Worm (Caenorhabditis elegans) whole organism, L4 larva: ENCODE data around the gene csr-1.

Experiments
- F10B5.3 ChIP-seq: sonication (generic microtip); optimal IDR thresholded peaks from 2 replicates; lab custom pipeline; 2016; ENCODE audit warnings: mild to moderate bottlenecking, missing genetic modification characterization, missing compliant biosample characterization
- F26F4.8 ChIP-seq: fragments of 200-800 bp; sonication (Bioruptor generic); conservative IDR thresholded peaks from 2 replicates; pipeline ENCODE4 v1.3.6; 2022; ENCODE audit warnings: missing genetic modification characterization, missing compliant biosample characterization
- F37D6.2 ChIP-seq: sonication (generic microtip); optimal IDR thresholded peaks from 2 replicates; lab custom pipeline; 2016; ENCODE audit warnings: mild to moderate bottlenecking, missing genetic modification characterization, missing compliant biosample characterization
- F49E8.2 ChIP-seq: sonication (generic microtip); optimal IDR thresholded peaks from 2 replicates; lab custom pipeline; 2016; ENCODE audit warnings: missing compliant biosample characterization, mild to moderate bottlenecking, missing genetic modification characterization, borderline replicate concordance
- R02D3.7 ChIP-seq: fragments of 150-350 bp; sonication (generic microtip); optimal IDR thresholded peaks from 3 replicates; lab custom pipeline; 2014; ENCODE audit warnings: missing biosample characterization, missing genetic modification characterization
- Y105C5A.15 ChIP-seq: fragments of 200-800 bp; sonication (Bioruptor generic); IDR thresholded peaks from 2 replicates; pipeline ENCODE4 v1.3.6; 2022; ENCODE audit warnings: missing genetic modification characterization, missing compliant biosample characterization
- Y48G9A.11 ChIP-seq: fragments of 200-800 bp; sonication (Bioruptor generic); IDR thresholded peaks from 2 replicates; pipeline ENCODE4 v1.3.6; 2022; ENCODE audit warnings: missing genetic modification reagents, missing genetic modification characterization, missing compliant biosample characterization
- Y75B8A.6 ChIP-seq: fragments of 200-800 bp; sonication (Bioruptor generic); IDR thresholded peaks from 2 replicates; pipeline ENCODE4 v1.3.6; 2022; ENCODE audit warnings: missing genetic modification reagents, missing genetic modification characterization, missing compliant biosample characterization
- ZK337.2 ChIP-seq: fragments of 200-800 bp; sonication (Bioruptor generic); IDR thresholded peaks from 2 replicates; pipeline ENCODE4 v1.3.6; 2022; ENCODE audit warnings: missing genetic modification reagents, missing genetic modification characterization, missing compliant biosample characterization
- ZK546.5 ChIP-seq, 2 experiments: sonication (generic microtip); optimal IDR thresholded peaks; 2 replicates each; lab custom pipeline; 2017; ENCODE audit warnings: missing biosample characterization in 2 of 2, missing genetic modification characterization in 2 of 2
- aha-1 ChIP-seq: fragments of 150-350 bp; peaks from one replicate; lab custom pipeline; 2014; ENCODE audit warnings: missing biosample characterization, missing genetic modification characterization
- aly-2 ChIP-seq: sonication (generic microtip); optimal IDR thresholded peaks from 2 replicates; lab custom pipeline; 2018; ENCODE audit warnings: missing biosample characterization, missing genetic modification characterization
- ama-1 ChIP-seq: fragments of 150-350 bp; optimal IDR thresholded peaks from 2 replicates; lab custom pipeline; 2014; ENCODE audit warnings: inconsistent platforms, mixed read lengths
- ceh-28 ChIP-seq: fragments of 150-350 bp; optimal IDR thresholded peaks from 2 replicates; lab custom pipeline; 2014; ENCODE audit warnings: missing biosample characterization, missing genetic modification reagents, missing genetic modification characterization
- ceh-62 ChIP-seq: sonication (generic microtip); optimal IDR thresholded peaks from 2 replicates; lab custom pipeline; 2017; ENCODE audit warnings: missing biosample characterization, missing genetic modification characterization
- ces-1 ChIP-seq: fragments of 150-350 bp; sonication (generic microtip); optimal IDR thresholded peaks from 4 replicates; lab custom pipeline; 2014; ENCODE audit warnings: missing biosample characterization, missing genetic modification reagents, missing genetic modification characterization
- ctbp-1 ChIP-seq: fragments of 200-800 bp; sonication (Bioruptor generic); IDR thresholded peaks from 2 replicates; pipeline ENCODE4 v1.3.6; 2022; ENCODE audit warnings: missing genetic modification reagents, missing genetic modification characterization, missing compliant biosample characterization
- dmd-6 ChIP-seq: fragments of 200-800 bp; sonication (Bioruptor generic); IDR thresholded peaks from 2 replicates; pipeline ENCODE4 v1.3.6; 2022; ENCODE audit warnings: missing genetic modification reagents, missing genetic modification characterization, missing compliant biosample characterization
- dpl-1 ChIP-seq: fragments of 150-350 bp; optimal IDR thresholded peaks from 2 replicates; lab custom pipeline; 2014; ENCODE audit warnings: missing biosample characterization, missing genetic modification reagents, missing genetic modification characterization
- egl-43 ChIP-seq: fragments of 200-800 bp; sonication (Bioruptor generic); IDR thresholded peaks from 2 replicates; pipeline ENCODE4 v1.3.6; 2022; ENCODE audit warnings: missing genetic modification reagents, missing genetic modification characterization, missing compliant biosample characterization
- hif-1 ChIP-seq, 2 experiments: sonication (generic microtip); optimal IDR thresholded peaks; 2 replicates each; lab custom pipeline; 2016 to 2017; ENCODE audit warnings: missing compliant biosample characterization in 2 of 2, missing genetic modification characterization in 2 of 2, missing genetic modification reagents in 2 of 2, missing genotype in 2 of 2, mild to moderate bottlenecking in 1 of 2
- hlh-11 ChIP-seq: fragments of 200-800 bp; sonication (Bioruptor generic); optimal IDR thresholded peaks from 2 replicates; lab custom pipeline; 2018; ENCODE audit warnings: mild to moderate bottlenecking, missing genetic modification characterization, missing compliant biosample characterization
- hmg-1.1 ChIP-seq: fragments of 200-800 bp; sonication (Bioruptor generic); IDR thresholded peaks from 2 replicates; pipeline ENCODE4 v1.3.6; 2022; ENCODE audit warnings: missing genetic modification reagents, missing genetic modification characterization, missing compliant biosample characterization
- jun-1 ChIP-seq: fragments of 150-350 bp; optimal IDR thresholded peaks from 2 replicates; lab custom pipeline; 2014; ENCODE audit warnings: missing biosample characterization, missing genetic modification reagents, missing genetic modification characterization
- lin-39 ChIP-seq: fragments of 150-350 bp; optimal IDR thresholded peaks from 2 replicates; lab custom pipeline; 2014; ENCODE audit warnings: missing biosample characterization, missing genetic modification reagents, missing genetic modification characterization
- madf-5 ChIP-seq, 2 experiments: fragments of 200-800 bp; sonication (Bioruptor generic); IDR thresholded peaks; 2 replicates each; pipeline ENCODE4 v1.3.6; 2022; ENCODE audit warnings: missing compliant biosample characterization in 2 of 2, missing genetic modification characterization in 2 of 2
- mdl-1 ChIP-seq, 2 experiments: fragments of 150-350 bp in 1 of 2; sonication (generic microtip) in 1 of 2; optimal IDR thresholded peaks; 2 replicates each; lab custom pipeline; 2014 to 2017; ENCODE audit warnings: missing biosample characterization in 2 of 2, missing genetic modification characterization in 2 of 2
- mes-2 ChIP-seq: sonication (generic microtip); optimal IDR thresholded peaks from 2 replicates; lab custom pipeline; 2016; ENCODE audit warnings: missing genotype, mild to moderate bottlenecking, missing genetic modification characterization, missing compliant biosample characterization; ENCODE audit not compliant: poor library complexity, severe bottlenecking
- mxl-2 ChIP-seq: fragments of 200-800 bp; sonication (Bioruptor generic); conservative IDR thresholded peaks from 2 replicates; pipeline ENCODE4 v1.3.6; 2022; ENCODE audit warnings: missing genetic modification reagents, missing genetic modification characterization, missing compliant biosample characterization
- nhr-10 ChIP-seq: fragments of 150-350 bp; optimal IDR thresholded peaks from 2 replicates; lab custom pipeline; 2014; ENCODE audit warnings: missing biosample characterization, missing genetic modification characterization
- nhr-111 ChIP-seq: fragments of 200-800 bp; sonication (Bioruptor generic); optimal IDR thresholded peaks from 2 replicates; lab custom pipeline; 2018; ENCODE audit warnings: mild to moderate bottlenecking, missing genetic modification characterization, missing compliant biosample characterization
- nhr-25 ChIP-seq: sonication (generic microtip); optimal IDR thresholded peaks from 2 replicates; lab custom pipeline; 2017; ENCODE audit warnings: missing genetic modification characterization, mild to moderate bottlenecking, missing compliant biosample characterization, antibody characterized with exemption, moderate library complexity, borderline replicate concordance; ENCODE audit not compliant: insufficient read depth
- nhr-41 ChIP-seq: fragments of 200-800 bp; sonication (Bioruptor generic); IDR thresholded peaks from 2 replicates; pipeline ENCODE4 v1.3.6; 2022; ENCODE audit warnings: missing genetic modification reagents, missing genetic modification characterization, missing compliant biosample characterization
- nhr-42 ChIP-seq: fragments of 200-800 bp; sonication (Bioruptor generic); IDR thresholded peaks from 2 replicates; pipeline ENCODE4 v1.3.6; 2022; ENCODE audit warnings: missing genetic modification characterization, missing compliant biosample characterization
- nhr-48 ChIP-seq: sonication (generic microtip); optimal IDR thresholded peaks from 2 replicates; lab custom pipeline; 2016; ENCODE audit warnings: mild to moderate bottlenecking, missing genetic modification characterization, missing compliant biosample characterization
- nhr-76 ChIP-seq: fragments of 150-350 bp; optimal IDR thresholded peaks from 2 replicates; lab custom pipeline; 2014; ENCODE audit warnings: missing biosample characterization, missing genetic modification characterization
- saeg-2 ChIP-seq: fragments of 200-800 bp; sonication (Bioruptor generic); IDR thresholded peaks from 2 replicates; pipeline ENCODE4 v1.3.6; 2022; ENCODE audit warnings: missing genetic modification reagents, missing genetic modification characterization, missing compliant biosample characterization
- sdz-12 ChIP-seq: fragments of 200-800 bp; sonication (Bioruptor generic); optimal IDR thresholded peaks from 2 replicates; lab custom pipeline; 2018; ENCODE audit warnings: mild to moderate bottlenecking, missing genetic modification characterization, missing compliant biosample characterization
- skn-1 ChIP-seq: fragments of 150-350 bp; optimal IDR thresholded peaks from 2 replicates; lab custom pipeline; 2014; ENCODE audit warnings: missing biosample characterization, missing genetic modification characterization
- tag-97 ChIP-seq: fragments of 200-800 bp; sonication (Bioruptor generic); IDR thresholded peaks from 2 replicates; pipeline ENCODE4 v1.3.6; 2022; ENCODE audit warnings: missing genetic modification characterization, missing compliant biosample characterization
- tra-1 ChIP-seq: fragments of 200-800 bp; sonication (Bioruptor generic); IDR thresholded peaks from 2 replicates; pipeline ENCODE4 v1.3.6; 2022; ENCODE audit warnings: missing genetic modification reagents, missing genetic modification characterization, missing compliant biosample characterization
- unc-62 ChIP-seq, 3 experiments: fragments of 150-350 bp in 1 of 3; sonication (generic microtip); optimal IDR thresholded peaks in 2 of 3; peaks in 1 of 3; 1 replicate in 1 of 3; 2 replicates in 2 of 3; lab custom pipeline; 2014 to 2017; ENCODE audit warnings: missing biosample characterization in 3 of 3, missing genetic modification characterization in 3 of 3, missing genetic modification reagents in 3 of 3, missing genotype in 1 of 3
- zfp-3 ChIP-seq: fragments of 200-800 bp; sonication (Bioruptor generic); conservative IDR thresholded peaks from 2 replicates; pipeline ENCODE4 v1.3.6; 2022; ENCODE audit warnings: missing genetic modification reagents, missing genetic modification characterization, missing compliant biosample characterization
- zip-11 ChIP-seq: fragments of 200-800 bp; sonication (Bioruptor generic); IDR thresholded peaks from 2 replicates; pipeline ENCODE4 v1.3.6; 2022; ENCODE audit warnings: missing genetic modification characterization, missing compliant biosample characterization

csr-1 gene

DNA sequence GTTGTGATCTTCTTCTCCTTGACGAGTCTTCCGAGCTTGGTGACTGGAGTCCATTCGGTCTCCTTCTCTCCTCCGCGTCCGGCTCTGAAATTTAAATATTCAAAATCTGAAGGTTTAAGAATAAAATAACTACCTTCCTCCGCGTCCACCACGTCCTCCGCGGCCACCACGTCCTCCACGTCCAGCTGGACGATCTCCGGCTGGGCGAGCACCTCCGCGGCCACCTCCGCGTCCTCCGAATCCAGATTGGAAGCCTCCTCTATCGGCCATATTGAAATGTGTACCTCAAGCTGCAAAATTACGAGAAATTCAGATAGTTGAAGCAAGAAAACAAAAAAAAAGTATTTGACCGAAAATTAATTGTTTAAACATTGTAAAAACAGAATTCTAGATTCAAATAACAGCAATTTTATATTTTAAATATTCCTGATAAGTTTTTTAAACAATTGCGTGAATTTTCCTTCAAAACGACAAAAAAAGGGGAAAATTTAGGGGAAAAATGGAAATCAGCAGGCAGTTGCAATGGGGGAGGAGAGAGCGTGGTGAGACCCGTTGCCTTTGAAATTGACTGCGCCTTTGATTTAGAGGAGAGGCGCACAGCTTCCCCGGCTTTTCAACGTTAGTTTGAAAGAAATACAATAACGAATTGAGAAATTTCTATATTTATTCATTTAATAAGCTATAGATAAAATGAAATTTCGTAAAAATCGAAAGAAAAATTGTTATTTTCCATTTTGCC, 30.8 kb upstream of the csr-1 start, which contains the start of gene rps-2 (continued):
- TF ChIP-seq madf-5 (GFP tag; IDR thresholded peaks at IDR 0.05; lab: Robert Waterston, UW) (no peak), zip-11 (GFP tag; lab: Robert Waterston, UW) (no peak), skn-1 (tag; lab: Kevin White, UChicago) (no peak), Y48G9A.11 (GFP tag; lab: Robert Waterston, UW) (no peak), F37D6.2 (tag; lab: Kevin White, UChicago) (no peak), Y105C5A.15 (GFP tag; lab: Robert Waterston, UW) (no peak), Y75B8A.6 (no peak), jun-1 (no peak), F26F4.8 (GFP tag; lab: Robert Waterston, UW) (no peak), aly-2 (tag; lab: Kevin White, UChicago) (no peak), F10B5.3 (tag; lab: Kevin White, UChicago) (no peak), nhr-42 (no peak), nhr-48 (no peak), ama-1 (lab: Kevin White, UChicago) (no peak), hlh-11 (tag; lab: Kevin White, UChicago) (no peak), dmd-6 (GFP tag; lab: Robert Waterston, UW) (no peak), F49E8.2 (tag; lab: Kevin White, UChicago) (no peak), mes-2 (tag; lab: Kevin White, UChicago) (no peak), dpl-1 (GFP tag; lab: Kevin White, UChicago) (peak; percentile 6), zfp-3 (no peak), ceh-28 (no peak), egl-43 (no peak), nhr-76 (tag; lab: Kevin White, UChicago) (no peak), lin-39 (tag; lab: Kevin White, UChicago) (no peak), hmg-1.1 (GFP tag; lab: Robert Waterston, UW) (0 out of 2 replicates have a peak, but pooled peaks have one; percentile 25), unc-62 (GFP tag; optimal IDR thresholded peaks at IDR 0.05 in 1 of 2; lab: Kevin White, UChicago) (peak in 1 of 2 experiments; percentile 36), unc-62 (tag; optimal IDR thresholded peaks at IDR 0.05; lab: Kevin White, UChicago) (no peak), mxl-2 (GFP tag; lab: Robert Waterston, UW) (no peak), saeg-2 (GFP tag; lab: Robert Waterston, UW) (no peak), ctbp-1 (GFP tag; lab: Robert Waterston, UW) (no peak)
- TF ChIP-seq, all 104 proteins: peak for 6

DNA sequence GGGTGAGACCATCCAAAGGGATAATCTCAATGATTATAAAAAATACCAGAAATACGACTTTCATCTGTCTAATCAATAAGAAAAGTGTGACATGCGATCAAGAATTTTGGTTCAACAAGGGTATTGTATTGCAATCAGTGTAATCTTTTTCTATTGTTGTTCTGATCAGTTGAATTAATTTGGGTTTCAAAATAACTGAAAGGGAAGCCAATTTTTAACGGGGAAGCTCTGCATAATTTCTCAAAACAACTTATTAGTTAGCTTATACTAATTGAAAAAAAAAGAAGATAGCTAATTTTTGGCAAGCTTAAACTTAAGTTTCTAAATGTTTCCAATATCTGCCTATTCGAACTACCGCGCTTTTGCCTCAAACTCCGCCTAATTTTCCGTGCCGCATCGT, 29.8 kb upstream of the csr-1 start, which contains the start of gene C49H3.12:
TSS of gene C49H3.12 (minus strand) at position 101 of the 400 bp plus-strand sequence.
- TF ChIP-seq aha-1 (tag; lab: Kevin White, UChicago) (peak; percentile 20), skn-1 (tag; lab: Kevin White, UChicago) (no peak)

DNA sequence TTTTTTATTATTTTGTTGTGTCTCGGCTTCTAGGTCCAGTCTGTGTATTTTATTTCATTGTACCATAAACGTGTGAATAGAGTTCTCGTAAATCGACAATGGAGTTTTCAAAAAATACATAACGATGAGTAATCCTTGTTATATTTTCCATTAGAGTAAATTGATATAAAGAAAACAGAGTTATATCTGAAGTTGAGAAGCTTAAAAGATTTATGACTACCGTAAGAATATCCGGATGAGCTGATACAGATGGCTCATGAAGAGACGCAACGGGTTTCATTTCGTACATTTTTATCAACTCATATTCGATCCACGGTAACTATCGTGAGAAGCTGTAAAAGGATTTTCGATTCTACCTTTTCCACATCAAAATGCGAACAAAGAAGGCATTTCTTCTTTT, 29.2 kb upstream of the csr-1 start, which contains the start of gene gcy-8:
TSS of gene gcy-8 (plus strand) at position 301 of the 400 bp plus-strand sequence.
- TF ChIP-seq ZK546.5 (tag; optimal IDR thresholded peaks at IDR 0.05; lab: Kevin White, UChicago) (no peak), R02D3.7 (tag; lab: Kevin White, UChicago) (no peak), hmg-1.1 (GFP tag; lab: Robert Waterston, UW) (no peak), nhr-10 (tag; lab: Kevin White, UChicago) (no peak), sdz-12 (GFP tag; lab: Kevin White, UChicago) (no peak), tag-97 (GFP tag; lab: Robert Waterston, UW) (no peak), ceh-28 (no peak), nhr-25 (tag; lab: Kevin White, UChicago) (no peak), hlh-11 (tag; lab: Kevin White, UChicago) (no peak), mdl-1 (tag; optimal IDR thresholded peaks at IDR 0.05; lab: Kevin White, UChicago) (no peak), ZK337.2 (GFP tag; lab: Robert Waterston, UW) (no peak), nhr-41 (GFP tag; lab: Robert Waterston, UW) (no peak), hif-1 (tag; optimal IDR thresholded peaks at IDR 0.05; lab: Kevin White, UChicago) (no peak), tra-1 (GFP tag; lab: Robert Waterston, UW) (no peak), F49E8.2 (tag; lab: Kevin White, UChicago) (no peak), nhr-111 (GFP tag; lab: Kevin White, UChicago) (no peak), ceh-62 (tag; lab: Kevin White, UChicago) (no peak), nhr-48 (no peak), ces-1 (no peak)
